Fruit fly (Drosophila melanogaster) whole organism, embryonic: ENCODE measurements around the gene Cyp28c1.
A peak's percentile ranks its signal among the peaks of the same experiment; 100 is the strongest.

Experiments used
- Ada2b ChIP-seq: fragments of 200-800 bp; sonication (Bioruptor generic); IDR thresholded peaks from 2 replicates; pipeline ENCODE4 v1.3.6; 2022; ENCODE audit warnings: missing biosample characterization, missing genetic modification characterization
- BEAF-32 ChIP-seq: fragments of 200-800 bp; sonication (Bioruptor generic); optimal IDR thresholded peaks from 3 replicates; lab custom pipeline; 2017; ENCODE audit warnings: missing biosample characterization, missing genetic modification characterization, mild to moderate bottlenecking, moderate library complexity, missing genetic modification reagents
- CG14441 ChIP-seq: fragments of 200-800 bp; sonication (Bioruptor generic); IDR thresholded peaks from 2 replicates; pipeline ENCODE4 v1.3.6; 2022; ENCODE audit warnings: missing biosample characterization, missing genetic modification characterization
- CG14860 ChIP-seq: fragments of 200-800 bp; sonication (Bioruptor generic); IDR thresholded peaks from 3 replicates; pipeline ENCODE4 v1.3.6; 2022; ENCODE audit warnings: missing biosample characterization, missing genetic modification characterization; ENCODE audit not compliant: partially characterized antibody
- CG15073 ChIP-seq: fragments of 200-800 bp; sonication (Bioruptor generic); optimal IDR thresholded peaks from 2 replicates; lab custom pipeline; 2016; ENCODE audit warnings: missing biosample characterization, missing genetic modification characterization
- CG15479 ChIP-seq: fragments of 200-800 bp; sonication (Bioruptor generic); optimal IDR thresholded peaks from 3 replicates; lab custom pipeline; 2019; ENCODE audit warnings: missing biosample characterization, mild to moderate bottlenecking, missing genetic modification characterization, moderate library complexity
- CG1602 ChIP-seq: fragments of 200-800 bp; sonication (Bioruptor generic); optimal IDR thresholded peaks from 3 replicates; lab custom pipeline; 2016; ENCODE audit warnings: missing biosample characterization, missing genetic modification characterization
- CG18011 ChIP-seq: fragments of 200-800 bp; sonication (Bioruptor generic); optimal IDR thresholded peaks from 2 replicates; lab custom pipeline; 2017; ENCODE audit warnings: missing biosample characterization, missing genetic modification characterization, mild to moderate bottlenecking, moderate library complexity, missing genotype
- CG18619 ChIP-seq: fragments of 200-800 bp; sonication (Bioruptor generic); optimal IDR thresholded peaks from 3 replicates; lab custom pipeline; 2017; ENCODE audit warnings: missing biosample characterization, mild to moderate bottlenecking, missing genetic modification characterization
- CG32532 ChIP-seq: fragments of 200-800 bp; sonication (Bioruptor generic); IDR thresholded peaks from 2 replicates; pipeline ENCODE4 v1.3.6; 2022; ENCODE audit warnings: missing biosample characterization, missing genetic modification characterization
- CG6272 ChIP-seq: fragments of 200-800 bp; sonication (Bioruptor generic); IDR thresholded peaks from 2 replicates; pipeline ENCODE4 v1.3.6; 2022; ENCODE audit warnings: missing biosample characterization, missing genetic modification characterization
- CG7786 ChIP-seq: fragments of 200-800 bp; sonication (Bioruptor generic); optimal IDR thresholded peaks from 2 replicates; lab custom pipeline; 2016; ENCODE audit warnings: missing biosample characterization, missing genetic modification characterization
- CG7839 ChIP-seq: fragments of 200-800 bp; sonication (Bioruptor generic); optimal IDR thresholded peaks from 3 replicates; lab custom pipeline; 2018; ENCODE audit warnings: missing biosample characterization, mild to moderate bottlenecking, missing genetic modification characterization, moderate library complexity
- CG7928 ChIP-seq: fragments of 200-800 bp; sonication (Bioruptor generic); optimal IDR thresholded peaks from 2 replicates; lab custom pipeline; 2017; ENCODE audit warnings: missing biosample characterization, mild to moderate bottlenecking, missing genetic modification characterization
- CG9797 ChIP-seq: fragments of 200-800 bp; sonication (Bioruptor generic); optimal IDR thresholded peaks from 3 replicates; lab custom pipeline; 2018; ENCODE audit warnings: missing biosample characterization, mild to moderate bottlenecking, missing genetic modification characterization
- Deaf1 ChIP-seq: fragments of 200-800 bp; optimal IDR thresholded peaks from 3 replicates; lab custom pipeline; 2019; ENCODE audit warnings: missing biosample characterization, mild to moderate bottlenecking, missing genetic modification characterization, moderate library complexity
- Drgx ChIP-seq: fragments of 200-800 bp; sonication (Bioruptor generic); IDR thresholded peaks from 2 replicates; pipeline ENCODE4 v1.3.6; 2022; ENCODE audit warnings: missing biosample characterization, missing genetic modification characterization
- ERR ChIP-seq: fragments of 200-800 bp; sonication (Bioruptor generic); optimal IDR thresholded peaks from 2 replicates; lab custom pipeline; 2016; ENCODE audit warnings: missing biosample characterization, missing genetic modification characterization
- H2.0 ChIP-seq: fragments of 200-800 bp; sonication (Bioruptor generic); IDR thresholded peaks from 2 replicates; pipeline ENCODE4 v1.3.6; 2022; ENCODE audit warnings: missing biosample characterization, missing genetic modification characterization
- HLH4C ChIP-seq: fragments of 200-800 bp; sonication (Bioruptor generic); IDR thresholded peaks from 3 replicates; pipeline ENCODE4 v1.3.6; 2022; ENCODE audit warnings: missing biosample characterization, missing genetic modification characterization; ENCODE audit not compliant: partially characterized antibody
- MESR4 ChIP-seq: fragments of 200-800 bp; sonication (Bioruptor generic); optimal IDR thresholded peaks from 2 replicates; lab custom pipeline; 2018; ENCODE audit warnings: missing biosample characterization, mild to moderate bottlenecking, missing genetic modification characterization, moderate library complexity
- MTF-1 ChIP-seq: fragments of 200-800 bp; sonication (Bioruptor generic); optimal IDR thresholded peaks from 2 replicates; lab custom pipeline; 2018; ENCODE audit warnings: missing biosample characterization, mild to moderate bottlenecking, missing genetic modification characterization, borderline replicate concordance
- Max ChIP-seq: fragments of 200-800 bp; sonication (Bioruptor generic); optimal IDR thresholded peaks from 2 replicates; lab custom pipeline; 2016; ENCODE audit warnings: missing biosample characterization, mild to moderate bottlenecking, missing genetic modification characterization
- Mrtf ChIP-seq: fragments of 200-800 bp; sonication (Bioruptor generic); IDR thresholded peaks from 3 replicates; pipeline ENCODE4 v1.3.6; 2022; ENCODE audit warnings: missing biosample characterization, missing genetic modification characterization
- Scr ChIP-seq: fragments of 200-800 bp; sonication (Bioruptor generic); IDR thresholded peaks from 2 replicates; pipeline ENCODE4 v1.3.6; 2022; ENCODE audit warnings: missing biosample characterization, missing genetic modification characterization; ENCODE audit not compliant: partially characterized antibody
- Xbp1 ChIP-seq: fragments of 200-800 bp; sonication (Bioruptor generic); optimal IDR thresholded peaks from 3 replicates; lab custom pipeline; 2016; ENCODE audit warnings: missing biosample characterization, mild to moderate bottlenecking, missing genetic modification characterization
- bowl ChIP-seq: fragments of 200-800 bp; sonication (Bioruptor generic); IDR thresholded peaks from 2 replicates; pipeline ENCODE4 v1.3.6; 2022; ENCODE audit warnings: missing biosample characterization, missing genetic modification characterization
- chm ChIP-seq: fragments of 200-800 bp; sonication (Bioruptor generic); IDR thresholded peaks from 2 replicates; pipeline ENCODE4 v1.3.6; 2022; ENCODE audit warnings: missing biosample characterization, missing genetic modification characterization
- dmrt11E ChIP-seq: fragments of 200-800 bp; sonication (Bioruptor generic); optimal IDR thresholded peaks from 3 replicates; lab custom pipeline; 2018; ENCODE audit warnings: missing biosample characterization, mild to moderate bottlenecking, missing genetic modification characterization, moderate library complexity
- dmrt99B ChIP-seq: fragments of 200-800 bp; sonication (Bioruptor generic); optimal IDR thresholded peaks from 2 replicates; lab custom pipeline; 2018; ENCODE audit warnings: missing biosample characterization, mild to moderate bottlenecking, missing genetic modification characterization, moderate library complexity
- dpn ChIP-seq, 2 experiments: fragments of 200-800 bp; sonication (Bioruptor generic); optimal IDR thresholded peaks; 3 replicates each; lab custom pipeline; 2016; ENCODE audit warnings: missing biosample characterization in 2 of 2, missing genetic modification characterization in 2 of 2
- gfzf ChIP-seq: fragments of 200-800 bp; sonication (Bioruptor generic); optimal IDR thresholded peaks from 2 replicates; lab custom pipeline; 2016; ENCODE audit warnings: missing biosample characterization, mild to moderate bottlenecking, missing genetic modification characterization, moderate library complexity
- hkb ChIP-seq, 2 experiments: fragments of 200-800 bp in 1 of 2; fragments of >200 bp in 1 of 2; sonication (Bioruptor generic) in 1 of 2; IDR thresholded peaks in 1 of 2; optimal IDR thresholded peaks in 1 of 2; 2 replicates each; pipeline versions ENCODE4 v1.3.6 to Lab custom; 2017 to 2022; ENCODE audit warnings: missing biosample characterization in 1 of 2, missing genetic modification characterization in 1 of 2
- lab ChIP-seq: fragments of 200-800 bp; sonication (Bioruptor generic); optimal IDR thresholded peaks from 3 replicates; lab custom pipeline; 2017; ENCODE audit warnings: missing biosample characterization, missing genetic modification characterization, mild to moderate bottlenecking, moderate library complexity, missing genetic modification reagents
- luna ChIP-seq: fragments of 200-800 bp; sonication (Bioruptor generic); optimal IDR thresholded peaks from 2 replicates; lab custom pipeline; 2016; ENCODE audit warnings: missing biosample characterization, missing genetic modification characterization
- mam ChIP-seq: fragments of 200-800 bp; sonication (Bioruptor generic); optimal IDR thresholded peaks from 3 replicates; lab custom pipeline; 2016; ENCODE audit warnings: missing biosample characterization, missing genetic modification characterization
- mld ChIP-seq: fragments of 200-800 bp; sonication (Bioruptor generic); IDR thresholded peaks from 3 replicates; pipeline ENCODE4 v1.3.6; 2022; ENCODE audit warnings: missing biosample characterization, missing genetic modification characterization; ENCODE audit not compliant: partially characterized antibody
- nmo ChIP-seq: fragments of 200-800 bp; sonication (Bioruptor generic); optimal IDR thresholded peaks from 2 replicates; lab custom pipeline; 2018; ENCODE audit warnings: missing biosample characterization, mild to moderate bottlenecking, missing genetic modification characterization, moderate library complexity
- ranshi ChIP-seq: fragments of 200-800 bp; sonication (Bioruptor generic); IDR thresholded peaks from 2 replicates; pipeline ENCODE4 v1.3.6; 2022; ENCODE audit warnings: missing biosample characterization, missing genetic modification characterization
- row ChIP-seq: fragments of 200-800 bp; sonication (Bioruptor generic); IDR thresholded peaks from 3 replicates; pipeline ENCODE4 v1.3.6; 2022; ENCODE audit warnings: missing biosample characterization, missing genetic modification characterization
- seq ChIP-seq: fragments of 200-800 bp; sonication (Bioruptor generic); IDR thresholded peaks from 2 replicates; pipeline ENCODE4 v1.3.6; 2022; ENCODE audit warnings: missing biosample characterization, missing genetic modification characterization
- sim ChIP-seq: fragments of 200-800 bp; sonication (Bioruptor generic); IDR thresholded peaks from 2 replicates; pipeline ENCODE4 v1.3.6; 2022; ENCODE audit warnings: missing biosample characterization, missing genetic modification characterization
- so ChIP-seq: fragments of 200-800 bp; sonication (Bioruptor generic); IDR thresholded peaks from 3 replicates; pipeline ENCODE4 v1.3.6; 2022; ENCODE audit warnings: missing biosample characterization, missing genetic modification characterization

Gene Cyp28c1

DNA sequence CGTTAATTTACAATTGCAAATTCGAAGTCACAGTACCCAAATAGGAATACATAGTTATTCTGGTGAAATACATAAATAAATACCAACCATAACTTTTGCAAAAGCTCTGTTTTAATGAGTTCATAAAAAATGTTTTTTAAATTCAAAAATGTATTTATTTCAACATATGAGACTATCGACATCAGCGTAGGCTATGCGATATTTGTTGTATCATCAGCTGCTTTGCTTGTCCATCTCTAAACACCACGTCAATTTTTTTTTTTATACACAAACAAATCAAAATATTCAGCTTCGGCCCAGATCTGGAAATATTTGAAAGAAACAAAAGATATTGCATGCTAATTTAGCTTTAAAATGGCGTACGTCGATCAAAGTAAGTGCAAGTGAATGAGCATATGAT is 48.7 kb downstream of the Cyp28c1 start, which contains the start of gene CG1840 (continued):
- TF ChIP-seq CG14441 (GFP tag; lab: Robert Waterston, UW) (no peak), Scr (GFP tag; lab: Robert Waterston, UW) (peak; percentile 81), Deaf1 (tag; lab: Kevin White, UChicago) (peak; percentile 2), BEAF-32 (GFP tag; lab: Kevin White, UChicago) (peak; percentile 76), dmrt99B (tag; lab: Kevin White, UChicago) (no peak), CG32532 (GFP tag; lab: Robert Waterston, UW) (peak; percentile 22; the same call in 1 of the 2 replicates), Drgx (GFP tag; lab: Robert Waterston, UW) (no peak), dpn (GFP tag; optimal IDR thresholded peaks at IDR 0.05; lab: Kevin White, UChicago) (peak in 1 of 2 experiments; percentile 9), luna (GFP tag; lab: Kevin White, UChicago) (no peak), CG18011 (no peak), HLH4C (GFP tag; lab: Robert Waterston, UW) (peak; percentile 51; the same call in 2 of the 3 replicates), MTF-1 (no peak), H2.0 (GFP tag; lab: Robert Waterston, UW) (no peak), MESR4 (GFP tag; lab: Kevin White, UChicago) (peak; percentile 67), CG15479 (GFP tag; lab: Kevin White, UChicago) (no peak), nmo (GFP tag; lab: Kevin White, UChicago) (no peak), mld (GFP tag; lab: Robert Waterston, UW) (0 out of 3 replicates have a peak, but pooled peaks have one; percentile 55), CG18619 (GFP tag; lab: Kevin White, UChicago) (no peak), ranshi (GFP tag; lab: Robert Waterston, UW) (no peak), row (GFP tag; lab: Robert Waterston, UW) (peak; percentile 80), CG1602 (GFP tag; lab: Kevin White, UChicago) (no peak), Max (GFP tag; lab: Kevin White, UChicago) (no peak), ERR (GFP tag; lab: Kevin White, UChicago) (no peak), CG9797 (no peak), CG7839 (tag; lab: Kevin White, UChicago) (no peak), Xbp1 (GFP tag; lab: Kevin White, UChicago) (peak; percentile 76), lab (GFP tag; lab: Kevin White, UChicago) (no peak), dmrt11E (tag; lab: Kevin White, UChicago) (no peak), CG15073 (GFP tag; lab: Kevin White, UChicago) (no peak), gfzf (GFP tag; lab: Kevin White, UChicago) (peak; percentile 6), seq (GFP tag; lab: Robert Waterston, UW) (no peak), CG14860 (peak; percentile 55; the same call in 2 of the 3 replicates), mam (GFP tag; lab: Kevin White, UChicago) (no peak), Mrtf (GFP tag; lab: Robert Waterston, UW) (no peak), chm (GFP tag; lab: Robert Waterston, UW) (no peak), bowl (GFP tag; lab: Robert Waterston, UW) (no peak), sim (GFP tag; lab: Robert Waterston, UW) (no peak), hkb (optimal IDR thresholded peaks at IDR 0.05; lab: Kevin White, UChicago) (no peak), hkb (GFP tag; IDR thresholded peaks at IDR 0.05; lab: Robert Waterston, UW) (no peak), Ada2b (GFP tag; lab: Robert Waterston, UW) (no peak), CG7786 (GFP tag; lab: Kevin White, UChicago) (no peak), CG7928 (GFP tag; lab: Kevin White, UChicago) (no peak), so (no peak), CG6272 (GFP tag; lab: Robert Waterston, UW) (no peak)
